Worm (Caenorhabditis elegans) whole organism, L1 larva: ENCODE measurements around the gene mcp-1.

ENCODE experiments used
- C04F5.9 ChIP-seq: sonication (generic microtip); optimal IDR thresholded peaks from 2 replicates; lab custom pipeline; 2016; ENCODE audit warnings: missing genetic modification characterization, missing compliant biosample characterization
- C16A3.4 ChIP-seq: fragments of 150-350 bp; optimal IDR thresholded peaks from 2 replicates; lab custom pipeline; 2014; ENCODE audit warnings: missing biosample characterization, missing genetic modification characterization
- F16B12.6 ChIP-seq: fragments of 150-350 bp; optimal IDR thresholded peaks from 2 replicates; lab custom pipeline; 2014; ENCODE audit warnings: missing biosample characterization, missing genetic modification characterization
- ama-1 ChIP-seq: fragments of 150-350 bp; optimal IDR thresholded peaks from 2 replicates; lab custom pipeline; 2014
- ceh-82 ChIP-seq, 3 experiments: fragments of 150-350 bp in 1 of 3; sonication (generic microtip) in 2 of 3; optimal IDR thresholded peaks; 2 replicates each; lab custom pipeline; 2014 to 2017; ENCODE audit warnings: missing biosample characterization in 3 of 3, missing genetic modification characterization in 3 of 3
- ceh-88 ChIP-seq: fragments of 200-800 bp; sonication (Bioruptor generic); IDR thresholded peaks from 2 replicates; pipeline ENCODE4 v1.3.6; 2022; ENCODE audit warnings: missing genetic modification characterization, missing compliant biosample characterization
- dpl-1 ChIP-seq, 3 experiments: fragments of 150-350 bp in 2 of 3; sonication (generic microtip) in 1 of 3; optimal IDR thresholded peaks; 2 replicates each; lab custom pipeline; 2014 to 2017; ENCODE audit warnings: missing biosample characterization in 3 of 3, missing genetic modification characterization in 3 of 3, missing genetic modification reagents in 3 of 3
- dsc-1 ChIP-seq: sonication (generic microtip); optimal IDR thresholded peaks from 2 replicates; lab custom pipeline; 2016; ENCODE audit warnings: mild to moderate bottlenecking, missing genetic modification characterization, missing compliant biosample characterization
- efl-1 ChIP-seq, 4 experiments: fragments of 150-350 bp; optimal IDR thresholded peaks in 3 of 4; peaks in 1 of 4; 1 replicate in 1 of 4; 2 replicates in 3 of 4; lab custom pipeline; 2014; ENCODE audit warnings: missing biosample characterization in 2 of 4, missing genetic modification characterization in 2 of 4, missing genetic modification reagents in 2 of 4
- elt-3 ChIP-seq, 6 experiments: fragments of 150-350 bp in 1 of 6; sonication (generic microtip); optimal IDR thresholded peaks; 2 replicates each; lab custom pipeline; 2017 to 2018; ENCODE audit warnings: missing biosample characterization in 6 of 6, missing genetic modification characterization in 6 of 6, inconsistent platforms in 1 of 6
- ets-5 ChIP-seq: fragments of 200-800 bp; sonication (Bioruptor generic); IDR thresholded peaks from 2 replicates; pipeline ENCODE4 v1.3.6; 2022; ENCODE audit warnings: missing genetic modification characterization, missing compliant biosample characterization
- fkh-10 ChIP-seq: sonication (generic microtip); optimal IDR thresholded peaks from 2 replicates; lab custom pipeline; 2017; ENCODE audit warnings: missing biosample characterization, missing genetic modification reagents, missing genetic modification characterization
- fkh-4 ChIP-seq: sonication (generic microtip); optimal IDR thresholded peaks from 2 replicates; lab custom pipeline; 2016; ENCODE audit warnings: missing compliant biosample characterization, missing genetic modification characterization, borderline replicate concordance
- fkh-8 ChIP-seq: sonication (generic microtip); optimal IDR thresholded peaks from 2 replicates; lab custom pipeline; 2016; ENCODE audit warnings: mild to moderate bottlenecking, missing genetic modification characterization, missing compliant biosample characterization
- fos-1 ChIP-seq: fragments of 150-350 bp; optimal IDR thresholded peaks from 2 replicates; lab custom pipeline; 2014; ENCODE audit warnings: missing biosample characterization, missing genetic modification characterization
- hlh-4 ChIP-seq: sonication (generic microtip); optimal IDR thresholded peaks from 2 replicates; lab custom pipeline; 2016; ENCODE audit warnings: mild to moderate bottlenecking, missing genetic modification characterization, missing compliant biosample characterization
- hpl-2 ChIP-seq: fragments of 150-350 bp; optimal IDR thresholded peaks from 2 replicates; lab custom pipeline; 2014; ENCODE audit warnings: missing biosample characterization, missing genetic modification reagents, missing genetic modification characterization
- irx-1 ChIP-seq: sonication (generic microtip); optimal IDR thresholded peaks from 2 replicates; lab custom pipeline; 2016; ENCODE audit warnings: missing genetic modification characterization, missing compliant biosample characterization
- isw-1 ChIP-seq: fragments of 200-800 bp; sonication (Bioruptor generic); IDR thresholded peaks from 2 replicates; pipeline ENCODE4 v1.3.6; 2022; ENCODE audit warnings: missing genetic modification characterization, missing compliant biosample characterization
- jun-1 ChIP-seq: fragments of 150-350 bp; optimal IDR thresholded peaks from 2 replicates; lab custom pipeline; 2014; ENCODE audit warnings: missing biosample characterization, missing genetic modification reagents, missing genetic modification characterization
- lin-14 ChIP-seq: fragments of 200-800 bp; sonication (Bioruptor generic); optimal IDR thresholded peaks from 2 replicates; lab custom pipeline; 2018; ENCODE audit warnings: mild to moderate bottlenecking, missing genetic modification characterization, moderate library complexity, missing compliant biosample characterization
- lin-35 ChIP-seq, 2 experiments: fragments of 150-350 bp; optimal IDR thresholded peaks; 2 replicates each; lab custom pipeline; 2014; ENCODE audit warnings: missing biosample characterization in 2 of 2, missing genetic modification characterization in 2 of 2, missing genetic modification reagents in 2 of 2
- lir-3 ChIP-seq: sonication (generic microtip); optimal IDR thresholded peaks from 2 replicates; lab custom pipeline; 2016; ENCODE audit warnings: mild to moderate bottlenecking, missing genetic modification characterization, moderate library complexity, missing compliant biosample characterization; ENCODE audit not compliant: poor library complexity
- lsy-2 ChIP-seq, 2 experiments: fragments of 150-350 bp; optimal IDR thresholded peaks; 2 replicates each; lab custom pipeline; 2014; ENCODE audit warnings: missing biosample characterization in 2 of 2, missing genetic modification characterization in 2 of 2
- mab-9 ChIP-seq: fragments of 200-800 bp; sonication (Bioruptor generic); IDR thresholded peaks from 2 replicates; pipeline ENCODE4 v1.3.6; 2022; ENCODE audit warnings: missing genetic modification reagents, missing genetic modification characterization, missing compliant biosample characterization
- mdl-1 ChIP-seq, 2 experiments: fragments of 150-350 bp; optimal IDR thresholded peaks; 2 replicates each; lab custom pipeline; 2014 to 2017; ENCODE audit warnings: missing biosample characterization in 2 of 2, missing genetic modification characterization in 2 of 2, inconsistent platforms in 1 of 2
- mep-1 ChIP-seq: fragments of 150-350 bp; optimal IDR thresholded peaks from 2 replicates; lab custom pipeline; 2014; ENCODE audit warnings: missing biosample characterization, missing genetic modification characterization
- nhr-19 ChIP-seq: fragments of 200-800 bp; sonication (Bioruptor generic); conservative IDR thresholded peaks from 2 replicates; pipeline ENCODE4 v1.3.6; 2022; ENCODE audit warnings: missing genetic modification characterization, missing compliant biosample characterization
- nhr-20 ChIP-seq: sonication (generic microtip); optimal IDR thresholded peaks from 2 replicates; lab custom pipeline; 2016; ENCODE audit warnings: mild to moderate bottlenecking, missing genetic modification characterization, missing compliant biosample characterization
- nhr-237 ChIP-seq: fragments of 150-350 bp; optimal IDR thresholded peaks from 2 replicates; lab custom pipeline; 2014; ENCODE audit warnings: missing biosample characterization, missing genetic modification characterization
- nhr-47 ChIP-seq: sonication (generic microtip); optimal IDR thresholded peaks from 2 replicates; lab custom pipeline; 2016; ENCODE audit warnings: mild to moderate bottlenecking, missing genetic modification characterization, moderate library complexity, missing compliant biosample characterization
- nhr-71 ChIP-seq: sonication (generic microtip); optimal IDR thresholded peaks from 2 replicates; lab custom pipeline; 2016; ENCODE audit warnings: mild to moderate bottlenecking, missing genetic modification characterization, moderate library complexity, missing compliant biosample characterization
- nhr-76 ChIP-seq: sonication (generic microtip); optimal IDR thresholded peaks from 2 replicates; lab custom pipeline; 2017; ENCODE audit warnings: missing biosample characterization, missing genetic modification characterization
- nhr-77 ChIP-seq: fragments of 150-350 bp; optimal IDR thresholded peaks from 2 replicates; lab custom pipeline; 2014; ENCODE audit warnings: missing biosample characterization, missing genetic modification characterization
- pag-3 ChIP-seq: sonication (generic microtip); optimal IDR thresholded peaks from 2 replicates; lab custom pipeline; 2017; ENCODE audit warnings: missing genetic modification characterization, mild to moderate bottlenecking, missing compliant biosample characterization, antibody characterized with exemption, borderline replicate concordance; ENCODE audit not compliant: insufficient read depth
- rnt-1 ChIP-seq: sonication (generic microtip); optimal IDR thresholded peaks from 2 replicates; lab custom pipeline; 2016; ENCODE audit warnings: mild to moderate bottlenecking, missing genetic modification characterization, moderate library complexity, missing compliant biosample characterization
- sptf-1 ChIP-seq: fragments of 150-350 bp; optimal IDR thresholded peaks from 2 replicates; lab custom pipeline; 2014; ENCODE audit warnings: missing biosample characterization, missing genetic modification characterization
- sup-37 ChIP-seq: fragments of 200-800 bp; sonication (Bioruptor generic); optimal IDR thresholded peaks from 2 replicates; lab custom pipeline; 2018; ENCODE audit warnings: mild to moderate bottlenecking, missing genetic modification characterization, missing compliant biosample characterization
- tbx-2 ChIP-seq: sonication (generic microtip); optimal IDR thresholded peaks from 2 replicates; lab custom pipeline; 2016; ENCODE audit warnings: missing genetic modification characterization, missing compliant biosample characterization
- unc-30 ChIP-seq: sonication (generic microtip); optimal IDR thresholded peaks from 2 replicates; lab custom pipeline; 2017; ENCODE audit warnings: missing biosample characterization, missing genetic modification characterization
- unc-86 ChIP-seq: sonication (generic microtip); optimal IDR thresholded peaks from 2 replicates; lab custom pipeline; 2016; ENCODE audit warnings: missing genetic modification characterization, missing compliant biosample characterization
- vab-15 ChIP-seq: sonication (generic microtip); optimal IDR thresholded peaks from 2 replicates; lab custom pipeline; 2017; ENCODE audit warnings: missing genotype, mild to moderate bottlenecking, missing genetic modification characterization, missing compliant biosample characterization
- xbp-1 ChIP-seq: sonication (generic microtip); optimal IDR thresholded peaks from 2 replicates; lab custom pipeline; 2016; ENCODE audit warnings: missing genetic modification characterization, missing compliant biosample characterization
- ztf-11 ChIP-seq, 2 experiments: sonication (generic microtip); optimal IDR thresholded peaks; 2 replicates each; lab custom pipeline; 2016 to 2017; ENCODE audit warnings: missing genetic modification characterization in 2 of 2, missing biosample characterization in 1 of 2, missing compliant biosample characterization in 1 of 2

Gene mcp-1

ce11 chrV:5991490-5992069 lies 30.0 kb downstream of the mcp-1 start (continued):
- peak; percentile 87 for TF ChIP-seq fkh-8 (tag; lab: Kevin White, UChicago)
- TF ChIP-seq dpl-1 (GFP tag; optimal IDR thresholded peaks at IDR 0.05; lab: Kevin White, UChicago) = peak in 2 of 3 experiments; percentile 20 to 47
- no peak for TF ChIP-seq unc-30 (tag; lab: Kevin White, UChicago)
- TF ChIP-seq nhr-71 (tag; lab: Kevin White, UChicago) = peak; percentile 67
- peak; percentile 78 for TF ChIP-seq mep-1 (tag; lab: Kevin White, UChicago)
- TF ChIP-seq tbx-2 (tag; lab: Kevin White, UChicago) = peak; percentile 55
- peak in 1 of 2 experiments; percentile 29 for TF ChIP-seq lin-35 (GFP tag; optimal IDR thresholded peaks at IDR 0.05; lab: Kevin White, UChicago)
- peak; percentile 34 to 62 for TF ChIP-seq lsy-2 (tag; optimal IDR thresholded peaks at IDR 0.05; lab: Kevin White, UChicago)
- no peak for TF ChIP-seq mab-9 (GFP tag; lab: Robert Waterston, UW)
- no peak for TF ChIP-seq jun-1 (tag; lab: Kevin White, UChicago)
- TF ChIP-seq hpl-2 = no peak
- peak; percentile 42 to 50 for TF ChIP-seq efl-1 (optimal IDR thresholded peaks at IDR 0.05; lab: Kevin White, UChicago)
- peak; percentile 11 to 20 for TF ChIP-seq efl-1 (GFP tag; optimal IDR thresholded peaks at IDR 0.05 in 1 of 2; lab: Kevin White, UChicago)
- peak; percentile 74 for TF ChIP-seq unc-86 (tag; lab: Kevin White, UChicago)
- TF ChIP-seq pag-3 (tag; lab: Kevin White, UChicago) = no peak
- TF ChIP-seq lin-14 (GFP tag; lab: Kevin White, UChicago) = peak; percentile 92
- TF ChIP-seq vab-15 (tag; lab: Kevin White, UChicago) = no peak
- no peak for TF ChIP-seq fos-1
- no peak for TF ChIP-seq ztf-11 (tag; optimal IDR thresholded peaks at IDR 0.05; lab: Kevin White, UChicago)
- no peak for TF ChIP-seq ets-5
- no peak for TF ChIP-seq sup-37
- TF ChIP-seq isw-1 = peak; percentile 30; the same call in 1 of the 2 replicates
- peak; percentile 34 to 59 (median 38) for TF ChIP-seq ceh-82 (tag; optimal IDR thresholded peaks at IDR 0.05; lab: Kevin White, UChicago)
- TF ChIP-seq fkh-10 = peak; percentile 46
- TF ChIP-seq dsc-1 (tag; lab: Kevin White, UChicago) = peak; percentile 52
- no peak for TF ChIP-seq C04F5.9 (tag; lab: Kevin White, UChicago)
- no peak for TF ChIP-seq irx-1 (tag; lab: Kevin White, UChicago)

ce11 chrV:5995598-5995997 lies 34.0 kb downstream of the mcp-1 start:
- TF ChIP-seq efl-1 (optimal IDR thresholded peaks at IDR 0.05; lab: Kevin White, UChicago) (no peak), efl-1 (GFP tag; optimal IDR thresholded peaks at IDR 0.05 in 1 of 2; lab: Kevin White, UChicago) (peak in 1 of 2 experiments; percentile 31), unc-86 (tag; lab: Kevin White, UChicago) (no peak), fos-1 (no peak), lin-14 (GFP tag; lab: Kevin White, UChicago) (peak; percentile 30), nhr-71 (tag; lab: Kevin White, UChicago) (peak; percentile 4), rnt-1 (tag; lab: Kevin White, UChicago) (peak; percentile 51)
- TF ChIP-seq, all 84 proteins: peak for 4

ce11 chrV:5996114-5996513 lies 34.5 kb downstream of the mcp-1 start, which contains the start of gene cpg-4:
cpg-4 (plus strand) TSS chrV:5996416.
- TF ChIP-seq ets-5 (no peak), mdl-1 (tag; optimal IDR thresholded peaks at IDR 0.05; lab: Kevin White, UChicago) (no peak), nhr-19 (no peak)

ce11 chrV:6000368-6000802 lies 38.8 kb downstream of the mcp-1 start:
- no peak for TF ChIP-seq nhr-76 (tag; lab: Kevin White, UChicago)
- no peak; the same call in 1 of the 2 replicates for TF ChIP-seq ceh-88 (GFP tag; lab: Robert Waterston, UW)
- TF ChIP-seq F16B12.6 (tag; lab: Kevin White, UChicago) = peak; percentile 12
- TF ChIP-seq lir-3 (tag; lab: Kevin White, UChicago) = peak; percentile 83
- TF ChIP-seq xbp-1 = peak; percentile 91
- no peak for TF ChIP-seq ama-1 (lab: Kevin White, UChicago)
- TF ChIP-seq nhr-47 = peak; percentile 95
- peak in 3 of 6 experiments; percentile 6 to 95 (median 94) for TF ChIP-seq elt-3 (tag; optimal IDR thresholded peaks at IDR 0.05; lab: Kevin White, UChicago)
- peak; percentile 97 for TF ChIP-seq nhr-77 (tag; lab: Kevin White, UChicago)
- no peak for TF ChIP-seq fkh-4 (tag; lab: Kevin White, UChicago)
- peak; percentile 95 for TF ChIP-seq jun-1 (tag; lab: Kevin White, UChicago)
- peak; percentile 91 for TF ChIP-seq nhr-19
- peak; percentile 98 for TF ChIP-seq nhr-20 (tag; lab: Kevin White, UChicago)
- TF ChIP-seq mep-1 (tag; lab: Kevin White, UChicago) = peak; percentile 93
- TF ChIP-seq nhr-237 (tag; lab: Kevin White, UChicago) = peak; percentile 73
- TF ChIP-seq unc-86 (tag; lab: Kevin White, UChicago) = peak; percentile 82
- no peak for TF ChIP-seq hlh-4 (tag; lab: Kevin White, UChicago)
- no peak for TF ChIP-seq sptf-1 (tag; lab: Kevin White, UChicago)
- peak; percentile 87 for TF ChIP-seq C16A3.4 (tag; lab: Kevin White, UChicago)
- TF ChIP-seq irx-1 (tag; lab: Kevin White, UChicago) = peak; percentile 76
